Fruit fly (Drosophila melanogaster): ENCODE data around the gene CG4022.

CG4022 gene

dm6 chr3L:9396704-9397103 lies 13.9 kb downstream of the CG4022 start:
- TF ChIP-seq CG34367 (tag; optimal IDR thresholded peaks at IDR 0.05) (no peak), CG9948 (tag; optimal IDR thresholded peaks at IDR 0.05) (no peak), Pif1B (GFP tag; optimal IDR thresholded peaks at IDR 0.05) (no peak), gl (tag; optimal IDR thresholded peaks at IDR 0.05) (no peak), D1 (tag; optimal IDR thresholded peaks at IDR 0.05) (no peak), CG15710 (tag; optimal IDR thresholded peaks at IDR 0.05) (no peak), EcR (GFP tag; optimal IDR thresholded peaks at IDR 0.05) (peak; percentile 33), CG12605 (GFP tag; IDR thresholded peaks at IDR 0.05) (peak; percentile 30; the same call in 1 of the 2 replicates), Pif1A (GFP tag; optimal IDR thresholded peaks at IDR 0.05) (no peak), CG8301 (tag; optimal IDR thresholded peaks at IDR 0.05) (no peak)

dm6 chr3L:9396038-9396437 lies 14.6 kb downstream of the CG4022 start:
- TF ChIP-seq rn (GFP tag; IDR thresholded peaks at IDR 0.05) (no peak), CG10348 (GFP tag; IDR thresholded peaks at IDR 0.05) (no peak), CG8159 (tag; optimal IDR thresholded peaks at IDR 0.05) (no peak), CG4496 (GFP tag; IDR thresholded peaks at IDR 0.05) (no peak), D1 (tag; optimal IDR thresholded peaks at IDR 0.05) (no peak), fd96Ca (GFP tag; IDR thresholded peaks at IDR 0.05) (no peak), CG9948 (tag; optimal IDR thresholded peaks at IDR 0.05) (no peak), CG13204 (GFP tag; optimal IDR thresholded peaks at IDR 0.05) (no peak), EcR (GFP tag; optimal IDR thresholded peaks at IDR 0.05) (no peak), gl (tag; optimal IDR thresholded peaks at IDR 0.05) (no peak), CG8301 (tag; optimal IDR thresholded peaks at IDR 0.05) (no peak), Snoo (tag; optimal IDR thresholded peaks at IDR 0.05) (no peak), CG14655 (GFP tag; optimal IDR thresholded peaks at IDR 0.05) (no peak), CG34367 (tag; optimal IDR thresholded peaks at IDR 0.05) (no peak)

dm6 chr3L:9391340-9391980 lies 19.2 kb downstream of the CG4022 start:
- TF ChIP-seq Snoo (tag; optimal IDR thresholded peaks at IDR 0.05): no peak
- TF ChIP-seq EcR (GFP tag; optimal IDR thresholded peaks at IDR 0.05): peak; percentile 33

- peak; percentile 76 for TF ChIP-seq EcR (GFP tag; optimal IDR thresholded peaks at IDR 0.05)
- TF ChIP-seq CG13204 (GFP tag; optimal IDR thresholded peaks at IDR 0.05): no peak
- TF ChIP-seq CG10348 (GFP tag; IDR thresholded peaks at IDR 0.05): no peak
These were observed 26.1 kb downstream of the CG4022 start for dm6 chr3L:9384445-9385079.

- peak; percentile 100 for TF ChIP-seq CG15710 (tag; optimal IDR thresholded peaks at IDR 0.05)
- TF ChIP-seq CG8301 (tag; optimal IDR thresholded peaks at IDR 0.05): peak; percentile 100
- TF ChIP-seq Pif1B (GFP tag; optimal IDR thresholded peaks at IDR 0.05): peak; percentile 100
- TF ChIP-seq CG34367 (tag; optimal IDR thresholded peaks at IDR 0.05): peak; percentile 99
- TF ChIP-seq CG10348 (GFP tag; IDR thresholded peaks at IDR 0.05): peak; percentile 99
- peak; percentile 100 for TF ChIP-seq CG8159 (tag; optimal IDR thresholded peaks at IDR 0.05)
- TF ChIP-seq CG12605 (GFP tag; IDR thresholded peaks at IDR 0.05): peak; percentile 100
- peak; percentile 100 for TF ChIP-seq D1 (tag; optimal IDR thresholded peaks at IDR 0.05)
- peak; percentile 100 for TF ChIP-seq CG14655 (GFP tag; optimal IDR thresholded peaks at IDR 0.05)
- TF ChIP-seq CG9948 (tag; optimal IDR thresholded peaks at IDR 0.05): peak; percentile 100
- TF ChIP-seq Snoo (tag; optimal IDR thresholded peaks at IDR 0.05): peak; percentile 100
- TF ChIP-seq CG32121 (GFP tag; IDR thresholded peaks at IDR 0.05): peak; percentile 100
- TF ChIP-seq gl (tag; optimal IDR thresholded peaks at IDR 0.05): peak; percentile 99
- peak; percentile 100 for TF ChIP-seq Pif1A (GFP tag; optimal IDR thresholded peaks at IDR 0.05)
- TF ChIP-seq fd96Ca (GFP tag; IDR thresholded peaks at IDR 0.05): peak; percentile 100
- TF ChIP-seq CG17806 (tag; optimal IDR thresholded peaks at IDR 0.05): peak; percentile 100
- peak; percentile 99 for TF ChIP-seq rn (GFP tag; IDR thresholded peaks at IDR 0.05)
- peak; percentile 100 for TF ChIP-seq Ets98B (GFP tag; IDR thresholded peaks at IDR 0.05)
- TF ChIP-seq CG13204 (GFP tag; optimal IDR thresholded peaks at IDR 0.05): peak; percentile 98
- peak; percentile 96 for TF ChIP-seq EcR (GFP tag; optimal IDR thresholded peaks at IDR 0.05)
- peak; percentile 100 for TF ChIP-seq CG4496 (GFP tag; IDR thresholded peaks at IDR 0.05)
These were observed 27.1 kb downstream of the CG4022 start, which contains the start of gene Hsp27 for dm6 chr3L:9383345-9384075. Hsp27 (plus strand) TSS chr3L:9384063.

- TF ChIP-seq CG9948 (tag; optimal IDR thresholded peaks at IDR 0.05) (no peak), CG10348 (GFP tag; IDR thresholded peaks at IDR 0.05) (no peak), CG13204 (GFP tag; optimal IDR thresholded peaks at IDR 0.05) (peak; percentile 19), D1 (tag; optimal IDR thresholded peaks at IDR 0.05) (no peak), CG32121 (GFP tag; IDR thresholded peaks at IDR 0.05) (peak; percentile 56; the same call in 1 of the 2 replicates), Pif1A (GFP tag; optimal IDR thresholded peaks at IDR 0.05) (no peak), gl (tag; optimal IDR thresholded peaks at IDR 0.05) (peak; percentile 16), CG34367 (tag; optimal IDR thresholded peaks at IDR 0.05) (peak; percentile 9), CG8301 (tag; optimal IDR thresholded peaks at IDR 0.05) (peak; percentile 5), CG8159 (tag; optimal IDR thresholded peaks at IDR 0.05) (no peak), CG14655 (GFP tag; optimal IDR thresholded peaks at IDR 0.05) (peak; percentile 24), CG15710 (tag; optimal IDR thresholded peaks at IDR 0.05) (peak; percentile 6), EcR (GFP tag; optimal IDR thresholded peaks at IDR 0.05) (peak; percentile 80), CG12605 (GFP tag; IDR thresholded peaks at IDR 0.05) (peak; percentile 59), Pif1B (GFP tag; optimal IDR thresholded peaks at IDR 0.05) (peak; percentile 35), CG17806 (tag; optimal IDR thresholded peaks at IDR 0.05) (no peak), Snoo (tag; optimal IDR thresholded peaks at IDR 0.05) (peak; percentile 51), rn (GFP tag; IDR thresholded peaks at IDR 0.05) (no peak), fd96Ca (GFP tag; IDR thresholded peaks at IDR 0.05) (0 out of 3 replicates have a peak, but pooled peaks have one; percentile 34), Ets98B (GFP tag; IDR thresholded peaks at IDR 0.05) (0 out of 2 replicates have a peak, but pooled peaks have one; percentile 39), CG4496 (GFP tag; IDR thresholded peaks at IDR 0.05) (peak; percentile 53; the same call in 1 of the 3 replicates)
These were observed 29.0 kb downstream of the CG4022 start, which contains the start of gene Hsp23 for dm6 chr3L:9381602-9382001. Hsp23 (plus strand) TSS chr3L:9381882.
